Worm (Caenorhabditis elegans) whole organism, L3 larva: ENCODE measurements around the gene grl-28.

Source experiments
- ZK546.5 ChIP-seq: sonication (generic microtip); optimal IDR thresholded peaks from 2 replicates; lab custom pipeline; 2017; ENCODE audit warnings: missing biosample characterization, missing genetic modification characterization
- ama-1 ChIP-seq: fragments of 150-350 bp; optimal IDR thresholded peaks from 2 replicates; lab custom pipeline; 2018
- egl-27 ChIP-seq: sonication (generic microtip); optimal IDR thresholded peaks from 4 replicates; lab custom pipeline; 2017; ENCODE audit warnings: missing biosample characterization, missing genetic modification reagents, missing genetic modification characterization
- elt-2 ChIP-seq: sonication (generic microtip); optimal IDR thresholded peaks from 2 replicates; lab custom pipeline; 2016; ENCODE audit warnings: missing genetic modification reagents, mild to moderate bottlenecking, missing genetic modification characterization, missing compliant biosample characterization
- fkh-10 ChIP-seq: sonication (generic microtip); optimal IDR thresholded peaks from 2 replicates; lab custom pipeline; 2017; ENCODE audit warnings: missing biosample characterization, missing genetic modification reagents, missing genetic modification characterization
- jun-1 ChIP-seq: fragments of 150-350 bp; optimal IDR thresholded peaks from 2 replicates; lab custom pipeline; 2014; ENCODE audit warnings: missing biosample characterization, missing genetic modification reagents, missing genetic modification characterization
- lsy-12 ChIP-seq: sonication (generic microtip); optimal IDR thresholded peaks from 2 replicates; lab custom pipeline; 2016; ENCODE audit warnings: mild to moderate bottlenecking, missing genetic modification characterization, missing compliant biosample characterization
- mdl-1 ChIP-seq: fragments of 150-350 bp; optimal IDR thresholded peaks from 2 replicates; lab custom pipeline; 2014; ENCODE audit warnings: missing biosample characterization, missing genetic modification characterization
- nhr-76 ChIP-seq: fragments of 150-350 bp; sonication (generic microtip); optimal IDR thresholded peaks from 5 replicates; lab custom pipeline; 2014; ENCODE audit warnings: missing biosample characterization, missing genetic modification characterization
- pha-4 ChIP-seq: fragments of 150-350 bp; optimal IDR thresholded peaks from 2 replicates; lab custom pipeline; 2014; ENCODE audit warnings: missing biosample characterization, missing genetic modification reagents, missing genetic modification characterization
- skn-1 ChIP-seq: fragments of 150-350 bp; optimal IDR thresholded peaks from 2 replicates; lab custom pipeline; 2014; ENCODE audit warnings: missing biosample characterization, missing genetic modification characterization
- snpc-4 ChIP-seq: fragments of 150-350 bp; optimal IDR thresholded peaks from 2 replicates; lab custom pipeline; 2014; ENCODE audit warnings: missing biosample characterization, missing genetic modification characterization
- unc-39 ChIP-seq: sonication (generic microtip); optimal IDR thresholded peaks from 4 replicates; lab custom pipeline; 2017; ENCODE audit warnings: missing biosample characterization, missing genetic modification characterization

DNA sequence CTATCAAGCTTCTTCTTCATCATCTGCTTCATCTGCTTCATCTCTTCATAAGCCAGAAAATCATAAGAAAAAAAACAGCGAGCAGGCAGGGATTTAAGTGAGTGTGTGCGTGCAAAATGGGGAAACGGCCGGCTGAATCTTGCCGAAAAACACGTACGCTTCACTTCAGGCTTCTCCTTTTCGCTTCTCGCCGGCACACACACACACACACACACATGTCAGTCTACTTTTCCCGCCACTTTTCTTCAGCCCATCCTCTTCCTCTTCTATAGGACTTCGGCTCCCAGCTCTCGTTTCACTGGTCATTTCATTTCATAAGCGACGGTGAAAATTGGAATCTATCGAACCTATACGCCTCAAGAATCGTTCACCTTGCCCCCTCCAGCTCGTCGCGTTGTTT lies 27.6 kb upstream of the grl-28 start:
- no peak for TF ChIP-seq snpc-4
- TF ChIP-seq ZK546.5 (tag; lab: Kevin White, UChicago): no peak
- TF ChIP-seq fkh-10 (GFP tag; lab: Kevin White, UChicago): no peak
- no peak for TF ChIP-seq pha-4
- TF ChIP-seq mdl-1 (tag; lab: Kevin White, UChicago): no peak
- no peak for TF ChIP-seq nhr-76 (tag; lab: Kevin White, UChicago)
- no peak for TF ChIP-seq unc-39
- TF ChIP-seq jun-1 (tag; lab: Kevin White, UChicago): no peak
- TF ChIP-seq egl-27: no peak
- no peak for TF ChIP-seq ama-1
- no peak for TF ChIP-seq elt-2
- no peak for TF ChIP-seq skn-1 (tag; lab: Kevin White, UChicago)
- no peak for TF ChIP-seq lsy-12 (tag; lab: Kevin White, UChicago)
